Worm (Caenorhabditis elegans) whole organism, late embryonic: Measurements from ENCODE around the gene syx-16.

Experiments
- K02D7.2 ChIP-seq: sonication (generic microtip); optimal IDR thresholded peaks from 2 replicates; lab custom pipeline; 2017; ENCODE audit warnings: mild to moderate bottlenecking, missing genetic modification characterization, missing compliant biosample characterization
- T23F11.4 ChIP-seq: fragments of 200-800 bp; sonication (Bioruptor generic); optimal IDR thresholded peaks from 2 replicates; lab custom pipeline; 2018; ENCODE audit warnings: mild to moderate bottlenecking, missing genetic modification characterization, missing compliant biosample characterization
- ahr-1 ChIP-seq: sonication (generic microtip); optimal IDR thresholded peaks from 2 replicates; lab custom pipeline; 2016; ENCODE audit warnings: missing genetic modification characterization, missing compliant biosample characterization
- ama-1 ChIP-seq: fragments of 150-350 bp; optimal IDR thresholded peaks from 2 replicates; lab custom pipeline; 2014
- ceh-14 ChIP-seq: sonication (generic microtip); optimal IDR thresholded peaks from 2 replicates; lab custom pipeline; 2016; ENCODE audit warnings: missing genotype, missing genetic modification characterization, missing compliant biosample characterization
- ceh-22 ChIP-seq: sonication (generic microtip); optimal IDR thresholded peaks from 2 replicates; lab custom pipeline; 2017; ENCODE audit warnings: missing biosample characterization, missing genetic modification characterization
- ceh-31 ChIP-seq: sonication (generic microtip); optimal IDR thresholded peaks from 2 replicates; lab custom pipeline; 2016; ENCODE audit warnings: missing genetic modification characterization, missing compliant biosample characterization
- ceh-45 ChIP-seq: fragments of 200-800 bp; sonication (Bioruptor generic); IDR thresholded peaks from 2 replicates; pipeline ENCODE4 v1.3.6; 2022; ENCODE audit warnings: missing genetic modification reagents, missing genetic modification characterization, missing compliant biosample characterization
- ceh-48 ChIP-seq: sonication (generic microtip); optimal IDR thresholded peaks from 2 replicates; lab custom pipeline; 2016; ENCODE audit warnings: missing genetic modification characterization, inconsistent platforms, missing compliant biosample characterization
- ceh-6 ChIP-seq: fragments of 200-800 bp; sonication (Bioruptor generic); optimal IDR thresholded peaks from 2 replicates; lab custom pipeline; 2018; ENCODE audit warnings: mild to moderate bottlenecking, missing genetic modification characterization, missing compliant biosample characterization
- ceh-9 ChIP-seq: sonication (generic microtip); optimal IDR thresholded peaks from 2 replicates; lab custom pipeline; 2016; ENCODE audit warnings: mild to moderate bottlenecking, missing genetic modification characterization, inconsistent platforms, missing compliant biosample characterization
- elt-2 ChIP-seq: sonication (generic microtip); optimal IDR thresholded peaks from 2 replicates; lab custom pipeline; 2016; ENCODE audit warnings: missing genetic modification reagents, missing genetic modification characterization, missing compliant biosample characterization
- fkh-6 ChIP-seq: sonication (generic microtip); optimal IDR thresholded peaks from 2 replicates; lab custom pipeline; 2016; ENCODE audit warnings: missing genetic modification characterization, missing compliant biosample characterization
- gmeb-2 ChIP-seq: sonication (generic microtip); optimal IDR thresholded peaks from 2 replicates; lab custom pipeline; 2016; ENCODE audit warnings: missing genetic modification characterization, inconsistent platforms, missing compliant biosample characterization
- hlh-15 ChIP-seq: sonication (generic microtip); optimal IDR thresholded peaks from 2 replicates; lab custom pipeline; 2016; ENCODE audit warnings: missing genetic modification characterization, missing compliant biosample characterization
- lin-11 ChIP-seq: fragments of 200-800 bp; sonication (Bioruptor generic); optimal IDR thresholded peaks from 2 replicates; lab custom pipeline; 2018; ENCODE audit warnings: mild to moderate bottlenecking, missing genetic modification characterization, missing compliant biosample characterization
- mec-3 ChIP-seq: sonication (generic microtip); optimal IDR thresholded peaks from 2 replicates; lab custom pipeline; 2016; ENCODE audit warnings: borderline replicate concordance, missing genetic modification characterization, missing compliant biosample characterization
- nhr-11 ChIP-seq: fragments of 150-350 bp; optimal IDR thresholded peaks from 2 replicates; lab custom pipeline; 2014; ENCODE audit warnings: missing biosample characterization, missing genetic modification characterization
- odd-2 ChIP-seq: sonication (generic microtip); optimal IDR thresholded peaks from 2 replicates; lab custom pipeline; 2017; ENCODE audit warnings: antibody characterized with exemption, mild to moderate bottlenecking, missing genetic modification characterization, missing compliant biosample characterization
- pha-4 ChIP-seq: fragments of 150-350 bp; optimal IDR thresholded peaks from 2 replicates; lab custom pipeline; 2018; ENCODE audit warnings: missing biosample characterization, missing genetic modification reagents, missing genetic modification characterization
- pqm-1 ChIP-seq: sonication (generic microtip); optimal IDR thresholded peaks from 2 replicates; lab custom pipeline; 2016; ENCODE audit warnings: missing genetic modification characterization, missing compliant biosample characterization
- pros-1 ChIP-seq: fragments of 150-350 bp; optimal IDR thresholded peaks from 2 replicates; lab custom pipeline; 2014; ENCODE audit warnings: missing biosample characterization, missing genetic modification reagents, missing genetic modification characterization
- ref-2 ChIP-seq: sonication (generic microtip); optimal IDR thresholded peaks from 2 replicates; lab custom pipeline; 2016; ENCODE audit warnings: missing genetic modification characterization, missing compliant biosample characterization
- sdc-2 ChIP-seq: sonication (generic microtip); optimal IDR thresholded peaks from 2 replicates; lab custom pipeline; 2016; ENCODE audit warnings: missing genotype, missing genetic modification characterization, missing compliant biosample characterization
- sox-2 ChIP-seq: fragments of 200-800 bp; sonication (Bioruptor generic); IDR thresholded peaks from 2 replicates; pipeline ENCODE4 v1.3.6; 2022; ENCODE audit warnings: missing genetic modification reagents, missing genetic modification characterization, missing compliant biosample characterization
- syd-9 ChIP-seq: sonication (generic microtip); optimal IDR thresholded peaks from 2 replicates; lab custom pipeline; 2016; ENCODE audit warnings: mild to moderate bottlenecking, missing genetic modification characterization, moderate library complexity, missing compliant biosample characterization
- tbx-2 ChIP-seq: sonication (generic microtip); optimal IDR thresholded peaks from 2 replicates; lab custom pipeline; 2016; ENCODE audit warnings: missing genetic modification characterization, missing compliant biosample characterization
- tbx-7 ChIP-seq: sonication (generic microtip); optimal IDR thresholded peaks from 2 replicates; lab custom pipeline; 2016; ENCODE audit warnings: missing genotype, missing genetic modification characterization, missing compliant biosample characterization
- ttx-3 ChIP-seq: sonication (generic microtip); optimal IDR thresholded peaks from 2 replicates; lab custom pipeline; 2016; ENCODE audit warnings: missing genetic modification reagents, missing genetic modification characterization, missing compliant biosample characterization
- unc-42 ChIP-seq: sonication (generic microtip); optimal IDR thresholded peaks from 2 replicates; lab custom pipeline; 2016; ENCODE audit warnings: missing genotype, missing genetic modification characterization, missing compliant biosample characterization
- unc-55 ChIP-seq: sonication (generic microtip); optimal IDR thresholded peaks from 2 replicates; lab custom pipeline; 2017; ENCODE audit warnings: missing biosample characterization, missing genetic modification reagents, missing genetic modification characterization

syx-16 gene

DNA sequence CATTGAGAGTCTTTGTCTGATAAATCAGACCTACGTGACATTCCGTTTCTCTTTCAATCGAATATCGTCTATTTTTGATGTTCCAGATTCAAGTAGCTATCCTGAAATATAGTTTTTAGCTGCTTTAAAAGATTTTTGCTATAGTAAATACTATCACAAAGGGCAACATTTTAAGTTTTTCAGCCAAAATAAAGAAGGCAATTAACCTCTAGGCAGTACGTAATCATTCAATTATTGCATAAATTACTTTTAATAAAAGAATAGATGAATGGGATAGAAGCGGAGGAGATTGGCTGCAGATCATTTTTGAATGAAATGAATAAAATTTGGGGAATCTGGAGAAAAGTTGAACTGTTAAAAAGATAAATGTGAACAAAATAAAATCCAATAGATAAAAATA is 39.2 kb downstream of the syx-16 start, which contains the start of gene ulp-1:
Gene ulp-1 (minus strand): TSS at position 101 of the 400 bp plus-strand sequence.
- TF ChIP-seq gmeb-2 (no peak), tbx-7 (tag; lab: Kevin White, UChicago) (no peak), pros-1 (no peak), ref-2 (tag; lab: Kevin White, UChicago) (no peak), odd-2 (no peak), ceh-9 (tag; lab: Kevin White, UChicago) (no peak)

DNA sequence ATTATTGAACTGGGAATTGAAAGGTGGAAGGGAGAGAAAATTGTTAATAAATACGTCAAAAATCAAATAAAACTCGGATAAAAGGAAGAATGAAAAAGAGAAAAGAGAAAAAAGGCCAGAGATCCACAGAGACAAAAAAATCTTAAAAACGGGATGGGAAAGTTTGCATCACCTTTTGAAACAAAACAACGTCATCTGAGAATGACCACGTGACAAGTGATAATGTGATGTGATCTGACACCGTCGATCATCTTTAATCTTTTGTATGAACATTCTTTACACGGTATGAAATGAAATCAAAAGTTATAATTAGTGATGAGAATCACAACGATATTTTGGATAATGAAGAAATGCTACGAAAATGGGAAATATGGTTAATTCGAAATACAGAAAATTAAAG is 43.2 kb downstream of the syx-16 start:
- TF ChIP-seq syd-9 (tag; lab: Kevin White, UChicago) = no peak
- no peak for TF ChIP-seq ceh-6 (GFP tag; lab: Kevin White, UChicago)
- no peak for TF ChIP-seq ceh-9 (tag; lab: Kevin White, UChicago)
- TF ChIP-seq pros-1 = no peak

DNA sequence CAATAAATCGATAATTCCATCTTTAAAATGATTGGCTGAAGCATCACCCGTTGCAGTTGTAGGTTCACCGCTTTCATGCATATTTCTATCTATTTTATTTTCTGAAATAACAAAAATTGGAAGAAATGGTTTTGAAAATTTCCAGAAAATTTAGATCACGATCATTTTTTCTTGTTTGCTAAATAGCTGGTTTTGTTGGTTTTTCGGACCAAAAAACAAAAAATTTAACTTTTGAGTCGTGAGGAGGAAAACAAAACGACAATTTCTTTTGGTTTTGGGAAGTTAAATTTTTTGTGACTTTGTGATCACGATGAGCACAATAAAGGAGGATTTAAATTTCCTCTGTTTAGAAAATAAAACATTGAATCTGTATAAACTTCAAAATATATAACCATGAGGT is 43.7 kb downstream of the syx-16 start, which contains the start of gene T10F2.2:
Gene T10F2.2 (minus strand): TSS at position 101 of the 400 bp plus-strand sequence.
- TF ChIP-seq tbx-7 (tag; lab: Kevin White, UChicago) (no peak), sox-2 (GFP tag; lab: Robert Waterston, UW) (no peak), unc-42 (tag; lab: Kevin White, UChicago) (no peak), ttx-3 (tag; lab: Kevin White, UChicago) (no peak), ceh-31 (tag; lab: Kevin White, UChicago) (no peak), ceh-22 (no peak), ceh-48 (tag; lab: Kevin White, UChicago) (no peak), K02D7.2 (tag; lab: Kevin White, UChicago) (no peak)

DNA sequence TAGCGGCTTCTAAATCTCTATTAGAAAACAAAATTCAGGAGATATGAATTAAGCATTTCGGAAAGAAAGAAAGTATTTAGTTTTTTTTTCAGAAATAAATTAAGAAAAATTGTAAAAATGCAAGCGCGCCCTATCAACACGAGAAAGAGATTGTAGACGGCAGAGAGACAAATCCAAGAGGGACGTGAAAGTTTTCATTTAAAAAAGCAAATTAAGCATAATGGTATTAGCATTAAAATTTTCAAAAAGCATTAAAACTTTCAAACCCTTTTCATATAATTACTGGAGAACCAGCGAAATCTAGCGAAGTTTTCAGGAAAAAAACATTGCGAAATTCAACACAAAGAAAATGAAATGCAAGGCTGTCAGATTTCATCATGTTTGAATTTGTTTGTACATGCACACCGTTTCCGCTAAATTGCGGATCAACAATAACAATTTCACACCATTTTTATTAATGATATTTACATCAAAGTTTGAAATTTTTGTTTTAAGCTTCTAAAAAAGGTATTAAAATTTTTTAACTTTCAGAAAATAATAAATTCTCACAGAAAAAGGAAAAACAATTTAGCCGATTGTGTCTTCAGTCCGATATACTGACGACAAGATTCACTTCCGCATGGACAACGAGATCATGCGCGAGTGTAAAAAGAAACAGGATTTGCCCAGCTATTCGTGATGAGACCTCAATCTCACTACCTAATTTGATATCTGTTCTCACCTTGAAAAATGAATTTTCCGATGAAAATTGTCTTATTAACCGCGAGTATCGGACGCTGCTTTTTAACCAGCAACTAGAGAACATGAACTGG is 45.9 kb downstream of the syx-16 start, which contains the start of gene gars-1:
Gene gars-1 (minus strand): TSS at position 808 of the 812 bp plus-strand sequence.
- TF ChIP-seq unc-42 (tag; lab: Kevin White, UChicago) (peak; percentile 60), elt-2 (peak; percentile 7), unc-55 (peak; percentile 13), pqm-1 (no peak), ahr-1 (tag; lab: Kevin White, UChicago) (no peak)

DNA sequence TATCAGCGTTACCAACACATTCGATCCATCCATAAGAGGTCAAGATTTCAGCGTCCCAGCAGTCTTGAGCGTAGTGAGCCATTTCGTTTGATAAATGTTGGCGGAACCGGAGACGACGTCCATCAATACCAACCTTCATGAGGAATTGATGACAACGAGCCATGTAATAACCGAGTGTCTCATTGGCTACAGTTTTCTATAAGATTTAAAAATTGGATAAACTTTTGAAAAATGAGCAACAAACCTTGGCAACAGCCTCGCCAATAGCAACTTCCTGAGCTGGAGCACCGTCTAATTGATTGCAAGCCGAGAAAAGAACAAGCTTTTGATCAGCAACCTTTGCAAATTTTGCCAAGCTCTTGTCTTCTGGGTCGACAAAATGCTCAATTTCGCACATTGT is 48.1 kb downstream of the syx-16 start:
- TF ChIP-seq ceh-14 (tag; lab: Kevin White, UChicago) = no peak
- no peak for TF ChIP-seq hlh-15 (tag; lab: Kevin White, UChicago)
- no peak for TF ChIP-seq elt-2
- no peak for TF ChIP-seq nhr-11 (tag; lab: Kevin White, UChicago)
- TF ChIP-seq lin-11 (tag; lab: Kevin White, UChicago) = no peak
- no peak for TF ChIP-seq tbx-2 (tag; lab: Kevin White, UChicago)
- TF ChIP-seq ama-1 (lab: Kevin White, UChicago) = no peak
- no peak for TF ChIP-seq mec-3 (tag; lab: Kevin White, UChicago)
- TF ChIP-seq pha-4 = no peak
- TF ChIP-seq fkh-6 = no peak
- TF ChIP-seq pros-1 = no peak
- TF ChIP-seq sdc-2 (tag; lab: Kevin White, UChicago) = no peak
- TF ChIP-seq gmeb-2 = no peak
- no peak for TF ChIP-seq ceh-45 (GFP tag; lab: Robert Waterston, UW)
- no peak for TF ChIP-seq ceh-48 (tag; lab: Kevin White, UChicago)
- no peak for TF ChIP-seq pqm-1
- TF ChIP-seq, all 69 proteins: peak for 0

DNA sequence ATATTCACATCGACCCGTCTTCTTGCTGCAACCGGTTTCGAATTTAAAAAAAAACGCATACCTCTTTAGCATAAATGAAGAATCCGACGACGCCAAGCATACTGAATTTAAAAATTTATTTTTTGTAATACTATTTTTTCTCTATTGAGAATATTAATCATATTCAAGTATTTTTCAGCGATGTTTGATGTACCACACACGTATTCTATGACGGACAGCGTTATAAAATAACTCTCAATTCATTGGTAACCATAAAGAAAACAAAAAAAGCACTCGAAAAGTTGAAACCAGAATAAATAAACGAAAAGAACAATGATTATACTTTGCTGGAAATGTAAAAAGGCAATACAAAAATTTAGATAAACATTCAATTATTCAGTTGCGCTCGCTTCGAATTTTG is 49.4 kb downstream of the syx-16 start, which contains the start of gene T10F2.5:
Gene T10F2.5 (minus strand): TSS at position 101 of the 400 bp plus-strand sequence.
- TF ChIP-seq mec-3 (tag; lab: Kevin White, UChicago) (no peak), T23F11.4 (GFP tag; lab: Kevin White, UChicago) (no peak)
- TF ChIP-seq, all 69 proteins: peak for 0
